Fruit fly (Drosophila melanogaster) whole organism, larva: Measurements from ENCODE around the gene CG1428.

ENCODE experiments used
- noc ChIP-seq: fragments of 200-800 bp; sonication (Bioruptor generic); optimal IDR thresholded peaks from 3 replicates; lab custom pipeline; 2019; ENCODE audit warnings: missing biosample characterization, mild to moderate bottlenecking, missing genetic modification characterization, moderate library complexity

CG1428 gene

dm6 chr2L:21905989-21906388 is at the start of gene CG1428:
CG1428 (plus strand) TSS chr2L:21906289.
- TF ChIP-seq noc (tag; lab: Kevin White, UChicago) = no peak

dm6 chr2L:21857744-21858143 is 48.3 kb upstream of the CG1428 start:
- TF ChIP-seq noc (tag; lab: Kevin White, UChicago) = no peak

dm6 chr2L:21860566-21860965 is 45.5 kb upstream of the CG1428 start:
- no peak for TF ChIP-seq noc (tag; lab: Kevin White, UChicago)

- no peak for TF ChIP-seq noc (tag; lab: Kevin White, UChicago)
Measured at dm6 chr2L:21863544-21863945, 42.5 kb upstream of the CG1428 start.

- TF ChIP-seq noc (tag; lab: Kevin White, UChicago) = no peak
Measured at dm6 chr2L:21866362-21866761, 39.7 kb upstream of the CG1428 start.

- peak; percentile 87 for TF ChIP-seq noc (tag; lab: Kevin White, UChicago)
Measured at dm6 chr2L:21867040-21867981, 38.8 kb upstream of the CG1428 start.

- TF ChIP-seq noc (tag; lab: Kevin White, UChicago) = no peak
Measured at dm6 chr2L:21868712-21869280, 37.3 kb upstream of the CG1428 start.

dm6 chr2L:21871708-21872107 is 34.4 kb upstream of the CG1428 start:
- TF ChIP-seq noc (tag; lab: Kevin White, UChicago) = no peak

dm6 chr2L:21873696-21874095 is 32.4 kb upstream of the CG1428 start:
- TF ChIP-seq noc (tag; lab: Kevin White, UChicago) = no peak

dm6 chr2L:21877006-21877405 is 29.1 kb upstream of the CG1428 start:
- TF ChIP-seq noc (tag; lab: Kevin White, UChicago) = no peak

dm6 chr2L:21879411-21879810 is 26.7 kb upstream of the CG1428 start:
- TF ChIP-seq noc (tag; lab: Kevin White, UChicago) = no peak

dm6 chr2L:21881504-21882124 is 24.5 kb upstream of the CG1428 start:
- TF ChIP-seq noc (tag; lab: Kevin White, UChicago) = no peak

- TF ChIP-seq noc (tag; lab: Kevin White, UChicago) = no peak
Measured at dm6 chr2L:21885502-21885901, 20.6 kb upstream of the CG1428 start.

- no peak for TF ChIP-seq noc (tag; lab: Kevin White, UChicago)
Measured at dm6 chr2L:21886260-21886659, 19.8 kb upstream of the CG1428 start.

dm6 chr2L:21887582-21887981 is 18.5 kb upstream of the CG1428 start:
- no peak for TF ChIP-seq noc (tag; lab: Kevin White, UChicago)

- TF ChIP-seq noc (tag; lab: Kevin White, UChicago) = no peak
Measured at dm6 chr2L:21890205-21890604, 15.9 kb upstream of the CG1428 start.
